Fruit fly (Drosophila melanogaster) whole organism, embryonic: ENCODE data around the gene CG10053.

ENCODE experiments used
- Abd-B ChIP-seq: fragments of 200-800 bp; sonication (Bioruptor generic); optimal IDR thresholded peaks from 2 replicates; lab custom pipeline; 2018; ENCODE audit warnings: missing biosample characterization, mild to moderate bottlenecking, missing genetic modification characterization, moderate library complexity
- CG2678 ChIP-seq: fragments of 200-800 bp; sonication (Bioruptor generic); optimal IDR thresholded peaks from 3 replicates; lab custom pipeline; 2019; ENCODE audit warnings: missing biosample characterization, mild to moderate bottlenecking, missing genetic modification characterization, moderate library complexity
- CG31224 ChIP-seq: fragments of 200-800 bp; sonication (Bioruptor generic); IDR thresholded peaks from 2 replicates; pipeline ENCODE4 v1.3.6; 2022; ENCODE audit warnings: missing biosample characterization, missing genetic modification characterization
- CG5953 ChIP-seq: fragments of 200-800 bp; sonication (Bioruptor generic); IDR thresholded peaks from 2 replicates; pipeline ENCODE4 v1.3.6; 2022; ENCODE audit warnings: missing biosample characterization, missing genetic modification characterization
- CG6683 ChIP-seq: fragments of 200-800 bp; sonication (Bioruptor generic); optimal IDR thresholded peaks from 2 replicates; lab custom pipeline; 2017; ENCODE audit warnings: missing biosample characterization, mild to moderate bottlenecking, missing genetic modification characterization, missing genetic modification reagents
- CG9797 ChIP-seq: fragments of 200-800 bp; sonication (Bioruptor generic); optimal IDR thresholded peaks from 3 replicates; lab custom pipeline; 2018; ENCODE audit warnings: missing biosample characterization, mild to moderate bottlenecking, missing genetic modification characterization
- CTCF ChIP-seq: fragments of 200-800 bp; sonication (Bioruptor generic); optimal IDR thresholded peaks from 2 replicates; lab custom pipeline; 2017; ENCODE audit warnings: missing biosample characterization, mild to moderate bottlenecking, missing genetic modification characterization, moderate library complexity
- H15 ChIP-seq: fragments of 200-800 bp; sonication (Bioruptor generic); IDR thresholded peaks from 3 replicates; pipeline ENCODE4 v1.3.6; 2022; ENCODE audit warnings: missing biosample characterization, missing genetic modification characterization
- dimm ChIP-seq: fragments of 200-800 bp; sonication (Bioruptor generic); IDR thresholded peaks from 2 replicates; pipeline ENCODE4 v1.3.6; 2022; ENCODE audit warnings: missing biosample characterization, missing genetic modification characterization
- her ChIP-seq: fragments of 200-800 bp; sonication (Bioruptor generic); optimal IDR thresholded peaks from 2 replicates; lab custom pipeline; 2016; ENCODE audit warnings: missing biosample characterization, missing genetic modification characterization
- run ChIP-seq: fragments of 200-800 bp; sonication (Bioruptor generic); optimal IDR thresholded peaks from 3 replicates; lab custom pipeline; 2018; ENCODE audit warnings: missing biosample characterization, mild to moderate bottlenecking, missing genetic modification characterization
- stwl ChIP-seq: fragments of 200-800 bp; sonication (Bioruptor generic); optimal IDR thresholded peaks from 3 replicates; lab custom pipeline; 2018; ENCODE audit warnings: missing biosample characterization, mild to moderate bottlenecking, missing genetic modification characterization, moderate library complexity

DNA sequence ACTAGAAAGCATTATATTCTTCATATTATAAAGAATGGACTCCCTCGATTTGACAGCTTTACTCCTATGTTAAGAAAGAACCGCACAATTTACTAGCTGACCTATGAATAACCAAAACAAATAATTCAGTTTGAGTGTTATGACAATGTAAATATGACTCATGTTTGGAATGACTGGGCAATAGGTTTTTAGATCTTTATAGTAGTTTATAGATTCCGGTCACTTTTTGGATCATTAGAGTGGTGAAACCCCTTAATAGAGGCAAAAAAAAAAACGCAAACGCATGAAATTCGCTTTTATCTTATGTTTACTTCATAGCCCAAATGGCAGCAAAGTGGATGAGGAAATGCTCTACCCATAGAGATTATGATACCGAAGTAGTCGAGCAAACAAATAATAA is 27.3 kb upstream of the CG10053 start, which contains the start of gene CG14605:
- TF ChIP-seq stwl: no peak
- no peak for TF ChIP-seq her
- TF ChIP-seq H15: no peak
- TF ChIP-seq CG5953 (GFP tag; lab: Robert Waterston, UW): no peak
- TF ChIP-seq CG2678 (tag; lab: Kevin White, UChicago): no peak
- TF ChIP-seq CTCF (GFP tag; lab: Kevin White, UChicago): no peak
- no peak for TF ChIP-seq run (tag; lab: Kevin White, UChicago)
- no peak for TF ChIP-seq CG31224 (GFP tag; lab: Robert Waterston, UW)
- no peak for TF ChIP-seq CG9797 (GFP tag; lab: Kevin White, UChicago)
- no peak for TF ChIP-seq CG6683 (GFP tag; lab: Kevin White, UChicago)
- TF ChIP-seq dimm: no peak
- no peak for TF ChIP-seq Abd-B (GFP tag; lab: Kevin White, UChicago)
